Worm (Caenorhabditis elegans) whole organism, L2 larva: Measurements from ENCODE around the gene Y65A5A.1.

Source experiments
- C34F6.9 ChIP-seq: fragments of 150-350 bp; optimal IDR thresholded peaks from 2 replicates; lab custom pipeline; 2014; ENCODE audit warnings: missing biosample characterization, missing genetic modification characterization
- F13H6.1 ChIP-seq: sonication (generic microtip); optimal IDR thresholded peaks from 2 replicates; lab custom pipeline; 2016; ENCODE audit warnings: missing genetic modification characterization, missing compliant biosample characterization
- R02D3.7 ChIP-seq: fragments of 150-350 bp; optimal IDR thresholded peaks from 2 replicates; lab custom pipeline; 2014; ENCODE audit warnings: missing biosample characterization, missing genetic modification characterization
- Y55F3AM.14 ChIP-seq: fragments of 200-800 bp; sonication (Bioruptor generic); optimal IDR thresholded peaks from 2 replicates; lab custom pipeline; 2018; ENCODE audit warnings: mild to moderate bottlenecking, missing genetic modification characterization, missing compliant biosample characterization
- ZK546.5 ChIP-seq: sonication (generic microtip); optimal IDR thresholded peaks from 2 replicates; lab custom pipeline; 2017; ENCODE audit warnings: missing biosample characterization, missing genetic modification characterization
- alr-1 ChIP-seq: fragments of 150-350 bp; optimal IDR thresholded peaks from 2 replicates; lab custom pipeline; 2014; ENCODE audit warnings: missing biosample characterization, missing genetic modification characterization
- aly-2 ChIP-seq: fragments of 150-350 bp; optimal IDR thresholded peaks from 2 replicates; lab custom pipeline; 2014; ENCODE audit warnings: missing biosample characterization, missing genetic modification characterization
- ama-1 ChIP-seq: fragments of 150-350 bp; optimal IDR thresholded peaks from 2 replicates; lab custom pipeline; 2018; ENCODE audit warnings: inconsistent platforms
- blmp-1 ChIP-seq: sonication (generic microtip); optimal IDR thresholded peaks from 2 replicates; lab custom pipeline; 2017; ENCODE audit warnings: missing genetic modification characterization, mild to moderate bottlenecking, missing compliant biosample characterization, antibody characterized with exemption, moderate library complexity; ENCODE audit not compliant: insufficient read depth
- ceh-16 ChIP-seq: fragments of 150-350 bp; optimal IDR thresholded peaks from 2 replicates; lab custom pipeline; 2014; ENCODE audit warnings: missing biosample characterization, missing genetic modification characterization
- ceh-82 ChIP-seq: fragments of 150-350 bp; optimal IDR thresholded peaks from 2 replicates; lab custom pipeline; 2014; ENCODE audit warnings: missing biosample characterization, missing genetic modification characterization
- crh-2 ChIP-seq: sonication (generic microtip); optimal IDR thresholded peaks from 2 replicates; lab custom pipeline; 2017; ENCODE audit warnings: missing biosample characterization, missing genetic modification characterization
- dmd-4 ChIP-seq: sonication (generic microtip); optimal IDR thresholded peaks from 2 replicates; lab custom pipeline; 2017; ENCODE audit warnings: missing biosample characterization, missing genetic modification characterization
- egl-27 ChIP-seq: sonication (generic microtip); optimal IDR thresholded peaks from 3 replicates; lab custom pipeline; 2017; ENCODE audit warnings: missing biosample characterization, missing genetic modification reagents, missing genetic modification characterization
- elt-1 ChIP-seq: fragments of 150-350 bp; optimal IDR thresholded peaks from 2 replicates; lab custom pipeline; 2014; ENCODE audit warnings: missing biosample characterization, missing genetic modification characterization
- elt-3 ChIP-seq: sonication (generic microtip); optimal IDR thresholded peaks from 2 replicates; lab custom pipeline; 2017; ENCODE audit warnings: missing biosample characterization, missing genetic modification characterization
- fos-1 ChIP-seq: fragments of 150-350 bp; optimal IDR thresholded peaks from 2 replicates; lab custom pipeline; 2014; ENCODE audit warnings: missing biosample characterization, missing genetic modification characterization
- gmeb-1 ChIP-seq: fragments of 150-350 bp; optimal IDR thresholded peaks from 2 replicates; lab custom pipeline; 2014; ENCODE audit warnings: missing biosample characterization, missing genetic modification characterization
- lin-11 ChIP-seq: fragments of 150-350 bp; sonication (generic microtip); optimal IDR thresholded peaks from 2 replicates; lab custom pipeline; 2014; ENCODE audit warnings: missing biosample characterization, missing genetic modification characterization, inconsistent platforms, mixed read lengths
- lin-13 ChIP-seq: fragments of 150-350 bp; optimal IDR thresholded peaks from 2 replicates; lab custom pipeline; 2014; ENCODE audit warnings: missing biosample characterization, missing genetic modification reagents, missing genetic modification characterization
- lin-39 ChIP-seq: fragments of 150-350 bp; optimal IDR thresholded peaks from 2 replicates; lab custom pipeline; 2014; ENCODE audit warnings: missing biosample characterization, missing genetic modification reagents, missing genetic modification characterization
- lsy-2 ChIP-seq, 2 experiments: fragments of 150-350 bp in 1 of 2; sonication (generic microtip) in 1 of 2; optimal IDR thresholded peaks; 2 replicates each; lab custom pipeline; 2014 to 2017; ENCODE audit warnings: missing biosample characterization in 2 of 2, missing genetic modification characterization in 2 of 2
- mab-5 ChIP-seq: fragments of 150-350 bp; optimal IDR thresholded peaks from 2 replicates; lab custom pipeline; 2014; ENCODE audit warnings: missing biosample characterization, missing genetic modification characterization
- mbf-1 ChIP-seq: sonication (generic microtip); optimal IDR thresholded peaks from 2 replicates; lab custom pipeline; 2017; ENCODE audit warnings: missing biosample characterization, missing genetic modification characterization
- mdl-1 ChIP-seq, 2 experiments: fragments of 150-350 bp in 1 of 2; sonication (generic microtip) in 1 of 2; optimal IDR thresholded peaks; 2 replicates each; lab custom pipeline; 2017; ENCODE audit warnings: missing biosample characterization in 2 of 2, missing genetic modification characterization in 2 of 2
- nhr-10 ChIP-seq: sonication (generic microtip); optimal IDR thresholded peaks from 2 replicates; lab custom pipeline; 2017; ENCODE audit warnings: missing biosample characterization, missing genetic modification characterization
- nhr-11 ChIP-seq: fragments of 150-350 bp; optimal IDR thresholded peaks from 2 replicates; lab custom pipeline; 2014; ENCODE audit warnings: missing biosample characterization, missing genetic modification characterization
- nhr-12 ChIP-seq: fragments of 150-350 bp; optimal IDR thresholded peaks from 2 replicates; lab custom pipeline; 2014; ENCODE audit warnings: missing biosample characterization, missing genetic modification characterization
- nhr-129 ChIP-seq: fragments of 150-350 bp; optimal IDR thresholded peaks from 2 replicates; lab custom pipeline; 2014; ENCODE audit warnings: missing biosample characterization, missing genetic modification characterization
- nhr-21 ChIP-seq: fragments of 150-350 bp; optimal IDR thresholded peaks from 2 replicates; lab custom pipeline; 2014; ENCODE audit warnings: missing biosample characterization, missing genetic modification characterization
- nhr-23 ChIP-seq: fragments of 150-350 bp; optimal IDR thresholded peaks from 2 replicates; lab custom pipeline; 2014; ENCODE audit warnings: missing biosample characterization, missing genetic modification reagents, missing genetic modification characterization
- nhr-237 ChIP-seq: fragments of 150-350 bp; optimal IDR thresholded peaks from 2 replicates; lab custom pipeline; 2014; ENCODE audit warnings: missing biosample characterization, missing genetic modification characterization
- nhr-25 ChIP-seq: fragments of 150-350 bp; sonication (generic microtip); optimal IDR thresholded peaks from 3 replicates; lab custom pipeline; 2014; ENCODE audit warnings: missing biosample characterization, missing genetic modification characterization
- nhr-6 ChIP-seq: fragments of 150-350 bp; optimal IDR thresholded peaks from 2 replicates; lab custom pipeline; 2014; ENCODE audit warnings: missing biosample characterization, missing genetic modification characterization
- nhr-77 ChIP-seq: fragments of 150-350 bp; optimal IDR thresholded peaks from 2 replicates; lab custom pipeline; 2014; ENCODE audit warnings: missing biosample characterization, missing genetic modification characterization
- peb-1 ChIP-seq: fragments of 150-350 bp; optimal IDR thresholded peaks from 2 replicates; lab custom pipeline; 2014; ENCODE audit warnings: missing biosample characterization, missing genetic modification characterization
- sem-4 ChIP-seq: fragments of 150-350 bp; optimal IDR thresholded peaks from 2 replicates; lab custom pipeline; 2014; ENCODE audit warnings: missing biosample characterization, missing genetic modification reagents, missing genetic modification characterization
- skn-1 ChIP-seq: sonication (generic microtip); optimal IDR thresholded peaks from 2 replicates; lab custom pipeline; 2017; ENCODE audit warnings: missing biosample characterization, missing genetic modification characterization
- sma-3 ChIP-seq: sonication (generic microtip); optimal IDR thresholded peaks from 2 replicates; lab custom pipeline; 2016; ENCODE audit warnings: missing genetic modification reagents, missing genetic modification characterization, missing compliant biosample characterization
- sma-9 ChIP-seq, 2 experiments: fragments of 150-350 bp in 1 of 2; sonication (generic microtip) in 1 of 2; optimal IDR thresholded peaks; 2 replicates each; lab custom pipeline; 2014 to 2016; ENCODE audit warnings: missing genetic modification characterization in 2 of 2, mild to moderate bottlenecking in 1 of 2, missing biosample characterization in 1 of 2, missing compliant biosample characterization in 1 of 2, missing genetic modification reagents in 1 of 2, moderate library complexity in 1 of 2
- snpc-4 ChIP-seq: fragments of 150-350 bp; optimal IDR thresholded peaks from 2 replicates; lab custom pipeline; 2014; ENCODE audit warnings: missing biosample characterization, missing genetic modification characterization
- unc-39 ChIP-seq: fragments of 150-350 bp; optimal IDR thresholded peaks from 2 replicates; lab custom pipeline; 2014; ENCODE audit warnings: missing biosample characterization, missing genetic modification characterization
- unc-55 ChIP-seq: fragments of 150-350 bp; sonication (generic microtip); optimal IDR thresholded peaks from 3 replicates; lab custom pipeline; 2014; ENCODE audit warnings: missing biosample characterization, missing genetic modification reagents, missing genetic modification characterization
- unc-62 ChIP-seq: fragments of 150-350 bp; optimal IDR thresholded peaks from 2 replicates; lab custom pipeline; 2014; ENCODE audit warnings: missing biosample characterization, missing genetic modification reagents, missing genetic modification characterization
- zag-1 ChIP-seq: fragments of 150-350 bp; optimal IDR thresholded peaks from 2 replicates; lab custom pipeline; 2014; ENCODE audit warnings: missing biosample characterization, missing genetic modification characterization
- ztf-1 ChIP-seq: fragments of 200-800 bp; sonication (Bioruptor generic); conservative IDR thresholded peaks from 2 replicates; pipeline ENCODE4 v1.3.6; 2022; ENCODE audit warnings: missing genetic modification characterization, missing compliant biosample characterization
- ztf-11 ChIP-seq: sonication (generic microtip); optimal IDR thresholded peaks from 2 replicates; lab custom pipeline; 2017; ENCODE audit warnings: missing biosample characterization, missing genetic modification characterization
- ztf-4 ChIP-seq: fragments of 150-350 bp; optimal IDR thresholded peaks from 2 replicates; lab custom pipeline; 2014; ENCODE audit warnings: missing biosample characterization, missing genetic modification characterization

The Y65A5A.1 gene

DNA sequence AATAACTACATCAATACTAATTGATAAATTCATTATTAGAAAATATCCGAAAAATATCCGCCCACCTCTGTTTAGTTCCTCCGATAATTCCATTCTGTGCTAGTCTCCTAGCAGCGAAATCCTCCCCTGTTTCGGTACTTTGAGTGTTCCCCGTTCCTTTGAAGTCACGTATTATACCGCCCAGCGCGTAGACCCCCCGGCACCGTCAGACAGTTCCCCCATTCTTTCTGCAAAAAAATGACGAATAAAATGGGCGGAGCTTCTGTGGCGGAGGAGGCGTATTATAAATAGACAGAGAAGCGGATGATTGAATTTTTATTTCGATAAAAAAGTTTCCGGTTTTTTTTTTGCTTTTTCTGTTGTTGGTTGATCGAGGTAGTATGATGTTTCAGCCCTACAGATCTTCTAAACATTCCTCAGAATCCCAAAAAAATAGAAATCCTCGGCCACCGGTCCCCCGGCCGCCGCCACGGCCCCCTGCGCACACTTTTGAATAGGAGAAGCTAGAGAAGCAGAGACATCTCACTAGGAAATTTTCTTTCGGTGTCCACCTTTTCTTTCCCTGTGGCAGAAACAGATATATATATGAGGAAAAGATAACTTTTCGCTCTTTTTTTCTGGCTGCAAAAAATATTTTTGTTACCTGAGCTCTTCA is 22.4 kb upstream of the Y65A5A.1 start:
- TF ChIP-seq unc-55 (GFP tag; lab: Kevin White, UChicago) (peak; percentile 26), lsy-2 (tag; optimal IDR thresholded peaks at IDR 0.05; lab: Kevin White, UChicago) (peak in 1 of 2 experiments; percentile 0), ceh-82 (tag; lab: Kevin White, UChicago) (no peak), dmd-4 (no peak), unc-62 (GFP tag; lab: Kevin White, UChicago) (no peak)

DNA sequence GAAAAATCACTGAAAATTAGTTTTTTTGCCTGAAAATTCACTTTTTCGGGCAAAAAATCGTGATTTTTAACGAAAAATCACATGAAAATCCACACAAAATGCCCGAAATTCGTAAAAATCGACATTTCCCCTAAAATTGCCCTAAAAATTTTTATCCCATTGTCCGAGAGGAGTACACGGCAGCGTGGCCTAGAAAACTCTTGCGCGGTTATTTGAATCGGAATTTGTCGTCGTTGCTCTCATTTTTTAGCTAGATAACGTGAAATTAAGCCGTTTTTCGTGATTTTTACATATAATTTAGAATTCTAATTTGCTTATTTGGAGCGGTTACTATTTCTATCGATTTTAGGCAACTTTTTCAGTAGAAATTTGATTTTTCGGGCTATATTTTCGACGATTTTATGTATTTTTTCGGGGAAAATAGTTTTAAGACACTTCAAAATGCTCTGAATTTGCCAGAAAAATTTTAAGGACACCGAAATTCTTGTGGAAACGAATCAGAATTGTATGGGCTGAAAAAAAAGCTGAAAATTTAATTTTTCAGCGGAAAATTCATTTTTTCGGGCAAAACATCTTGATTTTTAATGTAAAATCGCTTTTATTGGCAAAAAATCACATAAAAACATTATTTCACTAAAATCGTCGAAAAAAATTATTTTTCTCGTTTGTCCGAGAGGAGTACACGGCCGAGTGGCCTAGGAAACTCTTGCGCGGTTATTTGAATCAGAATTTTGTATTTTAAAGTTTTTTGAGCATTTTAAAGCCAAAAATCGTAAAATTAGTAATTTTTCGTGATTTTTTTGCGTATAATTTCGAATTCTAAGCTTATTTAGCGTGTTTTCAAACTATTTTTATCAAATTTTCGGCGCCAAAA is 15.7 kb upstream of the Y65A5A.1 start:
- TF ChIP-seq zag-1 (no peak), lin-39 (no peak), ZK546.5 (tag; lab: Kevin White, UChicago) (no peak), snpc-4 (tag; lab: Kevin White, UChicago) (peak; percentile 45), blmp-1 (tag; lab: Kevin White, UChicago) (no peak), alr-1 (tag; lab: Kevin White, UChicago) (no peak), peb-1 (no peak), C34F6.9 (peak; percentile 65), ama-1 (lab: Kevin White, UChicago) (no peak), nhr-12 (tag; lab: Kevin White, UChicago) (no peak), unc-39 (tag; lab: Kevin White, UChicago) (no peak), sma-9 (GFP tag; optimal IDR thresholded peaks at IDR 0.05; lab: Kevin White, UChicago) (peak; percentile 92), sma-9 (tag; optimal IDR thresholded peaks at IDR 0.05; lab: Kevin White, UChicago) (no peak), mab-5 (tag; lab: Kevin White, UChicago) (peak; percentile 7), Y55F3AM.14 (GFP tag; lab: Kevin White, UChicago) (peak; percentile 17), gmeb-1 (peak; percentile 96), crh-2 (tag; lab: Kevin White, UChicago) (peak; percentile 40), sma-3 (GFP tag; lab: Kevin White, UChicago) (peak; percentile 86), elt-1 (tag; lab: Kevin White, UChicago) (no peak), elt-3 (no peak), nhr-11 (tag; lab: Kevin White, UChicago) (no peak), lsy-2 (tag; optimal IDR thresholded peaks at IDR 0.05; lab: Kevin White, UChicago) (peak; percentile 68 to 83), sem-4 (tag; lab: Kevin White, UChicago) (peak; percentile 8), lin-11 (tag; lab: Kevin White, UChicago) (no peak), nhr-21 (tag; lab: Kevin White, UChicago) (peak; percentile 39), skn-1 (tag; lab: Kevin White, UChicago) (no peak), ztf-11 (tag; lab: Kevin White, UChicago) (no peak), unc-55 (GFP tag; lab: Kevin White, UChicago) (peak; percentile 76), aly-2 (tag; lab: Kevin White, UChicago) (no peak), ceh-16 (no peak), fos-1 (tag; lab: Kevin White, UChicago) (peak; percentile 20), R02D3.7 (tag; lab: Kevin White, UChicago) (no peak), nhr-6 (tag; lab: Kevin White, UChicago) (peak; percentile 23), mdl-1 (tag; optimal IDR thresholded peaks at IDR 0.05; lab: Kevin White, UChicago) (no peak), dmd-4 (no peak), lin-13 (GFP tag; lab: Kevin White, UChicago) (peak; percentile 70), nhr-25 (tag; lab: Kevin White, UChicago) (peak; percentile 59), nhr-10 (tag; lab: Kevin White, UChicago) (no peak), ztf-1 (GFP tag; lab: Robert Waterston, UW) (0 out of 2 replicates have a peak, but pooled peaks have one; percentile 71), nhr-129 (tag; lab: Kevin White, UChicago) (peak; percentile 3), nhr-237 (no peak), mbf-1 (no peak), ceh-82 (tag; lab: Kevin White, UChicago) (no peak), unc-62 (GFP tag; lab: Kevin White, UChicago) (no peak), nhr-23 (tag; lab: Kevin White, UChicago) (no peak), F13H6.1 (tag; lab: Kevin White, UChicago) (peak; percentile 80), nhr-77 (no peak), ztf-4 (tag; lab: Kevin White, UChicago) (no peak), egl-27 (tag; lab: Kevin White, UChicago) (peak; percentile 5)
